Worm (Caenorhabditis elegans) whole organism, early embryonic: ENCODE measurements around the gene xpo-3.

Experiments used
- aly-1 ChIP-seq: sonication (generic microtip); optimal IDR thresholded peaks from 2 replicates; lab custom pipeline; 2016; ENCODE audit warnings: missing genetic modification characterization, missing compliant biosample characterization
- ama-1 ChIP-seq: fragments of 150-350 bp; optimal IDR thresholded peaks from 2 replicates; lab custom pipeline; 2014
- ceh-13 ChIP-seq: fragments of 200-800 bp; sonication (Bioruptor generic); optimal IDR thresholded peaks from 2 replicates; lab custom pipeline; 2018; ENCODE audit warnings: mild to moderate bottlenecking, missing genetic modification characterization, missing compliant biosample characterization
- ets-7 ChIP-seq: sonication (generic microtip); optimal IDR thresholded peaks from 2 replicates; lab custom pipeline; 2016; ENCODE audit warnings: missing genotype, missing genetic modification characterization, missing compliant biosample characterization
- flt-1 ChIP-seq: fragments of 200-800 bp; sonication (Bioruptor generic); IDR thresholded peaks from 2 replicates; pipeline ENCODE4 v1.3.6; 2022; ENCODE audit warnings: missing genetic modification characterization, missing compliant biosample characterization
- hmg-4 ChIP-seq: fragments of 200-800 bp; sonication (Bioruptor generic); optimal IDR thresholded peaks from 2 replicates; lab custom pipeline; 2018; ENCODE audit warnings: mild to moderate bottlenecking, missing genetic modification characterization, missing compliant biosample characterization
- pes-1 ChIP-seq: fragments of 200-800 bp; sonication (Bioruptor generic); IDR thresholded peaks from 2 replicates; pipeline ENCODE4 v1.3.6; 2022; ENCODE audit warnings: missing genetic modification reagents, missing genetic modification characterization, missing compliant biosample characterization
- sea-1 ChIP-seq: fragments of 200-800 bp; sonication (Bioruptor generic); conservative IDR thresholded peaks from 2 replicates; pipeline ENCODE4 v1.3.6; 2022; ENCODE audit warnings: missing genetic modification characterization, missing compliant biosample characterization
- tbx-37 ChIP-seq: fragments of 200-800 bp; sonication (Bioruptor generic); conservative IDR thresholded peaks from 2 replicates; pipeline ENCODE4 v1.3.6; 2022; ENCODE audit warnings: missing genetic modification reagents, missing genetic modification characterization, missing compliant biosample characterization

ce11 chrIV:7881726-7882125 is 42.1 kb downstream of the xpo-3 start, which contains the start of gene atic-1:
- TF ChIP-seq tbx-37 (GFP tag; lab: Robert Waterston, UW), result no peak
- no peak for TF ChIP-seq flt-1
- no peak for TF ChIP-seq hmg-4 (GFP tag; lab: Kevin White, UChicago)
- TF ChIP-seq ama-1, result no peak
- TF ChIP-seq aly-1 (tag; lab: Kevin White, UChicago), result no peak
- no peak for TF ChIP-seq sea-1 (GFP tag; lab: Robert Waterston, UW)
- no peak for TF ChIP-seq ets-7 (tag; lab: Kevin White, UChicago)
- no peak for TF ChIP-seq ceh-13 (GFP tag; lab: Kevin White, UChicago)
- no peak for TF ChIP-seq pes-1 (GFP tag; lab: Robert Waterston, UW)
